Fruit fly (Drosophila melanogaster): ENCODE measurements around the gene Hmgcr.
A peak's percentile ranks its signal among the peaks of the same experiment; 100 is the strongest.

The Hmgcr gene

dm6 chr3R:23732990-23733512, at the start of gene Hmgcr, which contains the start of gene Rpn9 (continued):
- no peak for TF ChIP-seq dysf (GFP tag; IDR thresholded peaks at IDR 0.05)
- no peak; the same call in 1 of the 2 replicates for TF ChIP-seq tna (GFP tag; IDR thresholded peaks at IDR 0.05; ENCODE audit: partially characterized antibody)
- peak; percentile 8 for TF ChIP-seq CG8290 (GFP tag; optimal IDR thresholded peaks at IDR 0.05)
- peak in 1 of 2 experiments; percentile 47 for TF ChIP-seq CG8290 (tag; optimal IDR thresholded peaks at IDR 0.05)
- TF ChIP-seq ftz-f1 (GFP tag; optimal IDR thresholded peaks at IDR 0.05), result no peak
- TF ChIP-seq slbo (GFP tag; IDR thresholded peaks at IDR 0.05), result no peak; the same call in 1 of the 2 replicates
- TF ChIP-seq CG16815 (GFP tag; optimal IDR thresholded peaks at IDR 0.05), result no peak
- no peak for TF ChIP-seq Abd-B (GFP tag; optimal IDR thresholded peaks at IDR 0.05)
- peak; percentile 58 for TF ChIP-seq CG9437 (GFP tag; optimal IDR thresholded peaks at IDR 0.05)
- peak; percentile 17; the same call in 1 of the 2 replicates for TF ChIP-seq CG42726 (GFP tag; IDR thresholded peaks at IDR 0.05; ENCODE audit: partially characterized antibody)
- peak; percentile 3 for TF ChIP-seq Fer3 (tag; optimal IDR thresholded peaks at IDR 0.05)
- no peak for TF ChIP-seq esg (GFP tag; conservative IDR thresholded peaks at IDR 0.05)
- no peak for TF ChIP-seq CG10366 (GFP tag; IDR thresholded peaks at IDR 0.05)
- peak; percentile 65; the same call in 2 of the 3 replicates for TF ChIP-seq ci (GFP tag; IDR thresholded peaks at IDR 0.05)
- TF ChIP-seq az2 (GFP tag; optimal IDR thresholded peaks at IDR 0.05), result no peak
- TF ChIP-seq run (tag; optimal IDR thresholded peaks at IDR 0.05), result no peak
- TF ChIP-seq vvl (GFP tag; IDR thresholded peaks at IDR 0.05), result no peak
- TF ChIP-seq dimm (GFP tag; IDR thresholded peaks at IDR 0.05), result no peak
- no peak for TF ChIP-seq HmgD (GFP tag; optimal IDR thresholded peaks at IDR 0.05)
- peak; percentile 30 for TF ChIP-seq NfI (GFP tag; optimal IDR thresholded peaks at IDR 0.05)
- peak; percentile 43 for TF ChIP-seq CG17829 (tag; optimal IDR thresholded peaks at IDR 0.05)
- TF ChIP-seq zfh1 (GFP tag; IDR thresholded peaks at IDR 0.05), result no peak
- TF ChIP-seq MESR4 (GFP tag; optimal IDR thresholded peaks at IDR 0.05), result peak; percentile 66
- no peak for TF ChIP-seq CG10274 (GFP tag; optimal IDR thresholded peaks at IDR 0.05)
- TF ChIP-seq Ets65A (GFP tag), result peak; percentile 6
- TF ChIP-seq CG3407 (GFP tag; optimal IDR thresholded peaks at IDR 0.05), result no peak
- TF ChIP-seq CG6813 (GFP tag; optimal IDR thresholded peaks at IDR 0.05), result no peak
- no peak for TF ChIP-seq dati (GFP tag; IDR thresholded peaks at IDR 0.05)
- TF ChIP-seq CG6254 (GFP tag; optimal IDR thresholded peaks at IDR 0.05), result no peak
- TF ChIP-seq Hr39 (optimal IDR thresholded peaks at IDR 0.05), result no peak
- no peak for TF ChIP-seq CG10654 (GFP tag; optimal IDR thresholded peaks at IDR 0.05)
- TF ChIP-seq fd3F (GFP tag; optimal IDR thresholded peaks at IDR 0.05), result no peak
- no peak for TF ChIP-seq CG11398 (GFP tag; optimal IDR thresholded peaks at IDR 0.05)
- TF ChIP-seq bcd (GFP tag; optimal IDR thresholded peaks at IDR 0.05), result no peak
- no peak for TF ChIP-seq CG11696 (GFP tag; IDR thresholded peaks at IDR 0.05)
- TF ChIP-seq Atf3 (GFP tag; optimal IDR thresholded peaks at IDR 0.05), result no peak
- no peak for TF ChIP-seq CG8388 (GFP tag; optimal IDR thresholded peaks at IDR 0.05)
- no peak for TF ChIP-seq Atf6 (GFP tag; IDR thresholded peaks at IDR 0.05)
- no peak for TF ChIP-seq CG12942 (GFP tag; optimal IDR thresholded peaks at IDR 0.05)
- TF ChIP-seq Sox100B (GFP tag; optimal IDR thresholded peaks at IDR 0.05), result no peak
- no peak for TF ChIP-seq CG5953 (GFP tag; IDR thresholded peaks at IDR 0.05)
- no peak for TF ChIP-seq CG31224 (GFP tag; IDR thresholded peaks at IDR 0.05)
- TF ChIP-seq CG32772 (GFP tag; IDR thresholded peaks at IDR 0.05), result no peak
- TF ChIP-seq CTCF (GFP tag; optimal IDR thresholded peaks at IDR 0.05), result peak; percentile 58
- TF ChIP-seq lbe (GFP tag; optimal IDR thresholded peaks at IDR 0.05), result no peak
- TF ChIP-seq Neu2 (GFP tag; optimal IDR thresholded peaks at IDR 0.05; ENCODE audit: borderline replicate concordance), result no peak
- no peak for TF ChIP-seq CG14965 (GFP tag; optimal IDR thresholded peaks at IDR 0.05; ENCODE audit: borderline replicate concordance)
- no peak for TF ChIP-seq en (GFP tag; optimal IDR thresholded peaks at IDR 0.05)
- TF ChIP-seq NFAT (GFP tag; IDR thresholded peaks at IDR 0.05), result no peak
- no peak for TF ChIP-seq CG15479 (GFP tag; optimal IDR thresholded peaks at IDR 0.05)
- TF ChIP-seq CG15269 (tag; optimal IDR thresholded peaks at IDR 0.05), result peak; percentile 16
- TF ChIP-seq CG14050 (GFP tag; IDR thresholded peaks at IDR 0.05), result no peak
- TF ChIP-seq Ravus (GFP tag; IDR thresholded peaks at IDR 0.05), result no peak
